Fruit fly (Drosophila melanogaster) whole organism, embryonic: Measurements from ENCODE around the gene Try29F.

Source experiments
- CG10274 ChIP-seq: fragments of 200-800 bp; sonication (Bioruptor generic); optimal IDR thresholded peaks from 3 replicates; lab custom pipeline; 2017; ENCODE audit warnings: missing biosample characterization, mild to moderate bottlenecking, missing genetic modification characterization
- CG10366 ChIP-seq: fragments of 200-800 bp; sonication (Bioruptor generic); IDR thresholded peaks from 2 replicates; pipeline ENCODE4 v1.3.6; 2022; ENCODE audit warnings: missing biosample characterization, missing genetic modification characterization
- CG12299 ChIP-seq: fragments of 200-800 bp; sonication (Bioruptor generic); optimal IDR thresholded peaks from 2 replicates; lab custom pipeline; 2018; ENCODE audit warnings: missing biosample characterization, mild to moderate bottlenecking, missing genetic modification characterization
- CG1233 ChIP-seq: fragments of 200-800 bp; sonication (Bioruptor generic); optimal IDR thresholded peaks from 4 replicates; lab custom pipeline; 2018; ENCODE audit warnings: missing biosample characterization, mild to moderate bottlenecking, missing genetic modification characterization
- CG13287 ChIP-seq: fragments of 200-800 bp; sonication (Bioruptor generic); IDR thresholded peaks from 2 replicates; pipeline ENCODE4 v1.3.6; 2022; ENCODE audit warnings: missing biosample characterization, missing genetic modification characterization; ENCODE audit not compliant: partially characterized antibody
- CG17829 ChIP-seq: fragments of 200-800 bp; optimal IDR thresholded peaks from 2 replicates; lab custom pipeline; 2019; ENCODE audit warnings: missing biosample characterization, mild to moderate bottlenecking, missing genetic modification characterization, moderate library complexity
- CG2120 ChIP-seq: fragments of 200-800 bp; sonication (Bioruptor generic); optimal IDR thresholded peaks from 3 replicates; lab custom pipeline; 2016; ENCODE audit warnings: missing biosample characterization, missing genetic modification characterization
- CG2199 ChIP-seq: fragments of 200-800 bp; sonication (Bioruptor generic); IDR thresholded peaks from 3 replicates; pipeline ENCODE4 v1.3.6; 2022; ENCODE audit warnings: missing biosample characterization, missing genetic modification characterization
- CG2678 ChIP-seq: fragments of 200-800 bp; sonication (Bioruptor generic); optimal IDR thresholded peaks from 3 replicates; lab custom pipeline; 2019; ENCODE audit warnings: missing biosample characterization, mild to moderate bottlenecking, missing genetic modification characterization, moderate library complexity
- CG2889 ChIP-seq: fragments of 200-800 bp; sonication (Bioruptor generic); IDR thresholded peaks from 3 replicates; pipeline ENCODE4 v1.3.6; 2022; ENCODE audit warnings: missing biosample characterization, missing genetic modification characterization
- CG30403 ChIP-seq: fragments of 200-800 bp; sonication (Bioruptor generic); optimal IDR thresholded peaks from 3 replicates; lab custom pipeline; 2016; ENCODE audit warnings: missing biosample characterization, missing genetic modification characterization
- CG30431 ChIP-seq: fragments of 200-800 bp; sonication (Bioruptor generic); optimal IDR thresholded peaks from 2 replicates; lab custom pipeline; 2017; ENCODE audit warnings: missing biosample characterization, missing genetic modification characterization
- CG3065 ChIP-seq: fragments of 200-800 bp; sonication (Bioruptor generic); optimal IDR thresholded peaks from 2 replicates; lab custom pipeline; 2016; ENCODE audit warnings: missing biosample characterization, missing genetic modification characterization
- CG31365 ChIP-seq: fragments of 200-800 bp; sonication (Bioruptor generic); optimal IDR thresholded peaks from 2 replicates; lab custom pipeline; 2018; ENCODE audit warnings: missing biosample characterization, mild to moderate bottlenecking, missing genetic modification characterization
- CG31441 ChIP-seq: fragments of 200-800 bp; sonication (Bioruptor generic); IDR thresholded peaks from 2 replicates; pipeline ENCODE4 v1.3.6; 2022; ENCODE audit warnings: missing biosample characterization, missing genetic modification characterization
- CG3163 ChIP-seq: fragments of 200-800 bp; sonication (Bioruptor generic); optimal IDR thresholded peaks from 3 replicates; lab custom pipeline; 2016; ENCODE audit warnings: missing biosample characterization, missing genetic modification characterization
- CG5180 ChIP-seq: fragments of 200-800 bp; sonication (Bioruptor generic); optimal IDR thresholded peaks from 3 replicates; lab custom pipeline; 2017; ENCODE audit warnings: missing biosample characterization, missing genetic modification characterization, mild to moderate bottlenecking, moderate library complexity, missing genetic modification reagents
- CG5953 ChIP-seq: fragments of 200-800 bp; sonication (Bioruptor generic); IDR thresholded peaks from 2 replicates; pipeline ENCODE4 v1.3.6; 2022; ENCODE audit warnings: missing biosample characterization, missing genetic modification characterization
- CG8478 ChIP-seq: fragments of >200 bp; optimal IDR thresholded peaks from 2 replicates; lab custom pipeline; 2018
- CG9215 ChIP-seq: fragments of 200-800 bp; sonication (Bioruptor generic); IDR thresholded peaks from 2 replicates; pipeline ENCODE4 v1.3.6; 2022; ENCODE audit warnings: missing biosample characterization, missing genetic modification characterization
- D19B ChIP-seq: fragments of 200-800 bp; sonication (Bioruptor generic); optimal IDR thresholded peaks from 2 replicates; lab custom pipeline; 2017; ENCODE audit warnings: missing biosample characterization, mild to moderate bottlenecking, missing genetic modification characterization
- Fer3 ChIP-seq: fragments of 200-800 bp; sonication (Bioruptor generic); optimal IDR thresholded peaks from 2 replicates; lab custom pipeline; 2018; ENCODE audit warnings: missing biosample characterization, mild to moderate bottlenecking, missing genetic modification characterization, moderate library complexity
- Gsc ChIP-seq: fragments of 200-800 bp; sonication (Bioruptor generic); IDR thresholded peaks from 2 replicates; pipeline ENCODE4 v1.3.6; 2022; ENCODE audit warnings: missing biosample characterization, missing genetic modification characterization
- H15 ChIP-seq: fragments of 200-800 bp; sonication (Bioruptor generic); IDR thresholded peaks from 3 replicates; pipeline ENCODE4 v1.3.6; 2022; ENCODE audit warnings: missing biosample characterization, missing genetic modification characterization
- HLH54F ChIP-seq: fragments of 200-800 bp; sonication (Bioruptor generic); optimal IDR thresholded peaks from 3 replicates; lab custom pipeline; 2016; ENCODE audit warnings: missing biosample characterization, missing genetic modification characterization
- Hey ChIP-seq: fragments of 200-800 bp; sonication (Bioruptor generic); optimal IDR thresholded peaks from 3 replicates; lab custom pipeline; 2018; ENCODE audit warnings: missing biosample characterization, mild to moderate bottlenecking, missing genetic modification characterization
- Myb ChIP-seq: fragments of 200-800 bp; sonication (Bioruptor generic); optimal IDR thresholded peaks from 2 replicates; lab custom pipeline; 2016; ENCODE audit warnings: missing biosample characterization, missing genetic modification characterization
- NFAT ChIP-seq: fragments of 200-800 bp; sonication (Bioruptor generic); IDR thresholded peaks from 2 replicates; pipeline ENCODE4 v1.3.6; 2022; ENCODE audit warnings: missing biosample characterization, missing genetic modification characterization
- Optix ChIP-seq: fragments of 200-800 bp; sonication (Bioruptor generic); IDR thresholded peaks from 3 replicates; pipeline ENCODE4 v1.3.6; 2022; ENCODE audit warnings: missing biosample characterization, missing genetic modification characterization
- Ptx1 ChIP-seq: fragments of 200-800 bp; sonication (Bioruptor generic); IDR thresholded peaks from 2 replicates; pipeline ENCODE4 v1.3.6; 2022; ENCODE audit warnings: missing biosample characterization, missing genetic modification characterization
- Sin3A ChIP-seq: fragments of >200 bp; optimal IDR thresholded peaks from 2 replicates; lab custom pipeline; 2018
- bcd ChIP-seq: fragments of 200-800 bp; sonication (Bioruptor generic); optimal IDR thresholded peaks from 2 replicates; lab custom pipeline; 2017; ENCODE audit warnings: missing biosample characterization, mild to moderate bottlenecking, missing genetic modification characterization
- crol ChIP-seq: fragments of 200-800 bp; sonication (Bioruptor generic); IDR thresholded peaks from 2 replicates; pipeline ENCODE4 v1.3.6; 2022; ENCODE audit warnings: missing biosample characterization, missing genetic modification characterization
- gfzf ChIP-seq: fragments of 200-800 bp; sonication (Bioruptor generic); optimal IDR thresholded peaks from 2 replicates; lab custom pipeline; 2016; ENCODE audit warnings: missing biosample characterization, mild to moderate bottlenecking, missing genetic modification characterization, moderate library complexity
- grn ChIP-seq: fragments of 200-800 bp; sonication (Bioruptor generic); optimal IDR thresholded peaks from 3 replicates; lab custom pipeline; 2017; ENCODE audit warnings: missing biosample characterization, missing genetic modification characterization
- hb ChIP-seq: fragments of 200-800 bp; sonication (Bioruptor generic); IDR thresholded peaks from 3 replicates; pipeline ENCODE4 v1.3.6; 2022; ENCODE audit warnings: missing biosample characterization, missing genetic modification characterization; ENCODE audit not compliant: partially characterized antibody
- jing ChIP-seq: fragments of 200-800 bp; sonication (Bioruptor generic); optimal IDR thresholded peaks from 2 replicates; lab custom pipeline; 2018; ENCODE audit warnings: missing biosample characterization, mild to moderate bottlenecking, missing genetic modification characterization
- kay ChIP-seq: fragments of 200-800 bp; sonication (Bioruptor generic); optimal IDR thresholded peaks from 2 replicates; lab custom pipeline; 2016; ENCODE audit warnings: missing biosample characterization, missing genetic modification characterization
- lola ChIP-seq, 3 experiments: fragments of >200 bp in 2 of 3; fragments of 200-800 bp in 1 of 3; sonication (Bioruptor generic) in 1 of 3; optimal IDR thresholded peaks; 2 replicates each; lab custom pipeline; 2017 to 2019; ENCODE audit warnings: missing biosample characterization in 3 of 3, missing genetic modification characterization in 3 of 3, mild to moderate bottlenecking in 1 of 3, moderate library complexity in 1 of 3
- lov ChIP-seq, 2 experiments: fragments of 200-800 bp in 1 of 2; fragments of >200 bp in 1 of 2; sonication (Bioruptor generic) in 1 of 2; IDR thresholded peaks in 1 of 2; optimal IDR thresholded peaks in 1 of 2; 2 replicates in 1 of 2; 3 replicates in 1 of 2; pipeline versions ENCODE4 v1.3.6 to Lab custom; 2017 to 2022; ENCODE audit warnings: missing biosample characterization in 1 of 2, missing genetic modification characterization in 1 of 2
- nau ChIP-seq: fragments of 200-800 bp; sonication (Bioruptor generic); optimal IDR thresholded peaks from 3 replicates; lab custom pipeline; 2017; ENCODE audit warnings: missing biosample characterization, mild to moderate bottlenecking, missing genetic modification characterization, missing genetic modification reagents
- nerfin-1 ChIP-seq: fragments of 200-800 bp; sonication (Bioruptor generic); optimal IDR thresholded peaks from 3 replicates; lab custom pipeline; 2019; ENCODE audit warnings: missing biosample characterization, mild to moderate bottlenecking, missing genetic modification characterization, moderate library complexity
- nerfin-2 ChIP-seq: fragments of 200-800 bp; sonication (Bioruptor generic); IDR thresholded peaks from 2 replicates; pipeline ENCODE4 v1.3.6; 2022; ENCODE audit warnings: missing biosample characterization, missing genetic modification characterization; ENCODE audit not compliant: partially characterized antibody
- nmo ChIP-seq: fragments of 200-800 bp; sonication (Bioruptor generic); optimal IDR thresholded peaks from 2 replicates; lab custom pipeline; 2018; ENCODE audit warnings: missing biosample characterization, mild to moderate bottlenecking, missing genetic modification characterization, moderate library complexity
- repo ChIP-seq: fragments of 200-800 bp; sonication (Bioruptor generic); optimal IDR thresholded peaks from 2 replicates; lab custom pipeline; 2016; ENCODE audit warnings: missing biosample characterization, missing genetic modification characterization
- sim ChIP-seq: fragments of 200-800 bp; sonication (Bioruptor generic); IDR thresholded peaks from 2 replicates; pipeline ENCODE4 v1.3.6; 2022; ENCODE audit warnings: missing biosample characterization, missing genetic modification characterization
- sqz ChIP-seq: fragments of 200-800 bp; sonication (Bioruptor generic); optimal IDR thresholded peaks from 3 replicates; lab custom pipeline; 2018; ENCODE audit warnings: missing biosample characterization, mild to moderate bottlenecking, missing genetic modification characterization
- sr ChIP-seq: fragments of 200-800 bp; sonication (Bioruptor generic); IDR thresholded peaks from 3 replicates; pipeline ENCODE4 v1.3.6; 2022; ENCODE audit warnings: missing biosample characterization, missing genetic modification characterization
- ssp ChIP-seq: fragments of 200-800 bp; sonication (Bioruptor generic); IDR thresholded peaks from 2 replicates; pipeline ENCODE4 v1.3.6; 2022; ENCODE audit warnings: missing biosample characterization, missing genetic modification characterization
- wdn ChIP-seq: fragments of 200-800 bp; sonication (Bioruptor generic); IDR thresholded peaks from 2 replicates; pipeline ENCODE4 v1.3.6; 2022; ENCODE audit warnings: missing biosample characterization, missing genetic modification characterization

Gene Try29F

DNA sequence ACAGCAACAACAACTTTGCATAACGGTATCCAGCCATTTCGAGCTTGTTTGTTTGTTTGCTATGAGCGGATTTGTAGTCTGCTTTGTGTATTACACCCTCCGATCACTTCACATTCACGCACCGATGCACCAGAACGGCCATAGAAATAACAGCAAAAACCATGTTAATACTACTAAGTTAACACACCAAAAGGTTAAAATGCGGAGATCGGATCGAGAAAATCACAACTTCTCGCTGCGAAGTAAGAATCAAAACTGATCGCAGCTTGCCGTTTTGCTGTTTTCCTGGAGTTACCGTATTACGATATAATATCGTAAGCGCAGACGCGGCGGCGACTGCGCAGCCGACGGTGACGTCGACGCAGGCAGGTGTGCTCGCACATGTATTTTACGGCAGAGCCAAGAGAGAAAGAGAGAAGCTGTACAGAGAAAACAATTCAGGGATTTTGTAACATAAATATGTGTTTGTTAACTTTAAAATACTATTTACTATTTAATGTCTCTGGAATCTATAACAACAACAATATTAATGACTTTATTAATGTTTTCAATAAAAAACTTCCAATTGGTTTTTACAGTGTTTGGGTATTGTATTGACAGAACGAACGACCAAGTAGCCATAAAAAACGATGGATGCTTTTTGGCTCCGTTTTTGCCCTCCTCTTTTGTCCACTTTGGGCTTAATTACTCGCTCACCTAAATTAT lies 13.6 kb upstream of the Try29F start, which contains the start of gene CG13101 (continued):
- no peak for TF ChIP-seq lov (optimal IDR thresholded peaks at IDR 0.05; lab: Kevin White, UChicago)
- TF ChIP-seq lov (GFP tag; IDR thresholded peaks at IDR 0.05; lab: Robert Waterston, UW), result peak; percentile 85; the same call in 2 of the 3 replicates
- TF ChIP-seq Sin3A (lab: Kevin White, UChicago), result no peak
- peak; percentile 92 for TF ChIP-seq CG10366
- TF ChIP-seq grn (GFP tag; lab: Kevin White, UChicago), result peak; percentile 54
- TF ChIP-seq Fer3 (tag; lab: Kevin White, UChicago), result peak; percentile 94
- peak; percentile 48 for TF ChIP-seq Myb
- peak; percentile 22; the same call in 1 of the 2 replicates for TF ChIP-seq CG13287 (GFP tag; lab: Robert Waterston, UW)
- peak; percentile 88 for TF ChIP-seq sim (GFP tag; lab: Robert Waterston, UW)
- peak; percentile 93 for TF ChIP-seq CG2120 (GFP tag; lab: Kevin White, UChicago)
- TF ChIP-seq CG2199 (GFP tag; lab: Robert Waterston, UW), result peak; percentile 93
- TF ChIP-seq nau (GFP tag; lab: Kevin White, UChicago), result peak; percentile 90
- TF ChIP-seq CG17829 (tag; lab: Kevin White, UChicago), result peak; percentile 96
- peak; percentile 74; the same call in 1 of the 2 replicates for TF ChIP-seq CG5953 (GFP tag; lab: Robert Waterston, UW)
- TF ChIP-seq gfzf (GFP tag; lab: Kevin White, UChicago), result no peak
- TF ChIP-seq repo, result peak; percentile 68
- peak; percentile 72 for TF ChIP-seq crol (GFP tag; lab: Robert Waterston, UW)
- TF ChIP-seq CG1233 (GFP tag; lab: Kevin White, UChicago), result peak; percentile 87
- TF ChIP-seq CG12299 (tag; lab: Kevin White, UChicago), result peak; percentile 88
- peak; percentile 97 for TF ChIP-seq CG31441
- TF ChIP-seq CG2678 (tag; lab: Kevin White, UChicago), result peak; percentile 96
- TF ChIP-seq CG8478 (lab: Kevin White, UChicago), result no peak
- peak; percentile 69 for TF ChIP-seq CG3163 (GFP tag; lab: Kevin White, UChicago)
- no peak for TF ChIP-seq hb
- TF ChIP-seq jing (GFP tag; lab: Kevin White, UChicago), result peak; percentile 57
- TF ChIP-seq CG30431 (GFP tag; lab: Kevin White, UChicago), result peak; percentile 70
- peak; percentile 78 for TF ChIP-seq HLH54F (GFP tag; lab: Kevin White, UChicago)
- TF ChIP-seq CG31365 (tag; lab: Kevin White, UChicago), result peak; percentile 63
- peak; percentile 87 for TF ChIP-seq ssp (GFP tag; lab: Robert Waterston, UW)
- TF ChIP-seq Hey (tag; lab: Kevin White, UChicago), result peak; percentile 19
- peak; percentile 89 for TF ChIP-seq H15
- peak; percentile 72 for TF ChIP-seq CG3065 (GFP tag; lab: Kevin White, UChicago)
- TF ChIP-seq CG9215, result peak; percentile 87
- peak; percentile 95 for TF ChIP-seq nmo (GFP tag; lab: Kevin White, UChicago)
- TF ChIP-seq CG5180 (GFP tag; lab: Kevin White, UChicago), result peak; percentile 75
- peak; percentile 95 for TF ChIP-seq Ptx1
- peak; percentile 92 for TF ChIP-seq bcd
- peak; percentile 77 for TF ChIP-seq kay (GFP tag; lab: Kevin White, UChicago)
- no peak for TF ChIP-seq sr (GFP tag; lab: Robert Waterston, UW)
- TF ChIP-seq NFAT (GFP tag; lab: Robert Waterston, UW), result peak; percentile 86
- TF ChIP-seq lola (GFP tag; optimal IDR thresholded peaks at IDR 0.05; lab: Kevin White, UChicago), result peak in 1 of 3 experiments; percentile 93
- no peak for TF ChIP-seq nerfin-2 (GFP tag; lab: Robert Waterston, UW)
- no peak for TF ChIP-seq Optix (GFP tag; lab: Robert Waterston, UW)
- peak; percentile 88 for TF ChIP-seq CG2889
- TF ChIP-seq wdn, result peak; percentile 90
- peak; percentile 92 for TF ChIP-seq sqz (GFP tag; lab: Kevin White, UChicago)
- no peak for TF ChIP-seq Gsc (GFP tag; lab: Robert Waterston, UW)
- peak; percentile 77 for TF ChIP-seq D19B (GFP tag; lab: Kevin White, UChicago)
- TF ChIP-seq CG30403 (GFP tag; lab: Kevin White, UChicago), result peak; percentile 94
- peak; percentile 78 for TF ChIP-seq nerfin-1 (tag; lab: Kevin White, UChicago)
- peak; percentile 55 for TF ChIP-seq CG10274
